Worm (Caenorhabditis elegans) whole organism, L4 larva: ENCODE measurements around the gene C44C1.6.
A peak's percentile ranks its signal among the peaks of the same experiment; 100 is the strongest.

Experiments
- F10B5.3 ChIP-seq: sonication (generic microtip); optimal IDR thresholded peaks from 2 replicates; lab custom pipeline; 2016; ENCODE audit warnings: mild to moderate bottlenecking, missing genetic modification characterization, missing compliant biosample characterization
- F26F4.8 ChIP-seq: fragments of 200-800 bp; sonication (Bioruptor generic); conservative IDR thresholded peaks from 2 replicates; pipeline ENCODE4 v1.3.6; 2022; ENCODE audit warnings: missing genetic modification characterization, missing compliant biosample characterization
- T26A8.4 ChIP-seq: fragments of 200-800 bp; sonication (Bioruptor generic); IDR thresholded peaks from 2 replicates; pipeline ENCODE4 v1.3.6; 2022; ENCODE audit warnings: missing genetic modification characterization, missing compliant biosample characterization
- aha-1 ChIP-seq: fragments of 150-350 bp; peaks from one replicate; lab custom pipeline; 2014; ENCODE audit warnings: missing biosample characterization, missing genetic modification characterization
- ama-1 ChIP-seq: fragments of 150-350 bp; optimal IDR thresholded peaks from 2 replicates; lab custom pipeline; 2014; ENCODE audit warnings: inconsistent platforms, mixed read lengths
- attf-4 ChIP-seq: sonication (generic microtip); optimal IDR thresholded peaks from 3 replicates; lab custom pipeline; 2017; ENCODE audit warnings: missing biosample characterization, missing genetic modification characterization
- ceh-20 ChIP-seq: fragments of 200-800 bp; sonication (Bioruptor generic); IDR thresholded peaks from 2 replicates; pipeline ENCODE4 v1.3.6; 2022; ENCODE audit warnings: missing genetic modification reagents, missing genetic modification characterization, missing compliant biosample characterization
- ceh-28 ChIP-seq: fragments of 150-350 bp; optimal IDR thresholded peaks from 2 replicates; lab custom pipeline; 2014; ENCODE audit warnings: missing biosample characterization, missing genetic modification reagents, missing genetic modification characterization
- ceh-32 ChIP-seq: sonication (generic microtip); optimal IDR thresholded peaks from 2 replicates; lab custom pipeline; 2016; ENCODE audit warnings: mild to moderate bottlenecking, missing genetic modification characterization, missing compliant biosample characterization; ENCODE audit not compliant: poor library complexity
- ceh-62 ChIP-seq: sonication (generic microtip); optimal IDR thresholded peaks from 2 replicates; lab custom pipeline; 2017; ENCODE audit warnings: missing biosample characterization, missing genetic modification characterization
- ceh-82 ChIP-seq: sonication (generic microtip); optimal IDR thresholded peaks from 2 replicates; lab custom pipeline; 2017; ENCODE audit warnings: missing biosample characterization, missing genetic modification characterization
- ces-1 ChIP-seq: fragments of 150-350 bp; sonication (generic microtip); optimal IDR thresholded peaks from 4 replicates; lab custom pipeline; 2014; ENCODE audit warnings: missing biosample characterization, missing genetic modification reagents, missing genetic modification characterization
- cey-2 ChIP-seq: sonication (generic microtip); optimal IDR thresholded peaks from 3 replicates; lab custom pipeline; 2017; ENCODE audit warnings: missing genetic modification characterization, mild to moderate bottlenecking, missing compliant biosample characterization, antibody characterized with exemption, borderline replicate concordance; ENCODE audit not compliant: insufficient read depth
- daf-12 ChIP-seq: fragments of 150-350 bp; optimal IDR thresholded peaks from 2 replicates; lab custom pipeline; 2014; ENCODE audit warnings: missing biosample characterization, missing genetic modification reagents, missing genetic modification characterization
- daf-19 ChIP-seq: fragments of 200-800 bp; sonication (Bioruptor generic); conservative IDR thresholded peaks from 2 replicates; pipeline ENCODE4 v1.3.6; 2022; ENCODE audit warnings: missing genetic modification characterization, missing compliant biosample characterization
- dmd-8 ChIP-seq: fragments of 200-800 bp; sonication (Bioruptor generic); IDR thresholded peaks from 2 replicates; pipeline ENCODE4 v1.3.6; 2022; ENCODE audit warnings: missing genetic modification characterization, missing compliant biosample characterization
- dmd-9 ChIP-seq: fragments of 200-800 bp; sonication (Bioruptor generic); IDR thresholded peaks from 2 replicates; pipeline ENCODE4 v1.3.6; 2022; ENCODE audit warnings: missing genetic modification reagents, missing genetic modification characterization, missing compliant biosample characterization
- dpl-1 ChIP-seq: fragments of 150-350 bp; optimal IDR thresholded peaks from 2 replicates; lab custom pipeline; 2014; ENCODE audit warnings: missing biosample characterization, missing genetic modification reagents, missing genetic modification characterization
- duxl-1 ChIP-seq: sonication (generic microtip); optimal IDR thresholded peaks from 2 replicates; lab custom pipeline; 2016; ENCODE audit warnings: mild to moderate bottlenecking, missing genetic modification characterization, moderate library complexity, missing compliant biosample characterization; ENCODE audit not compliant: poor library complexity
- dve-1 ChIP-seq: sonication (generic microtip); optimal IDR thresholded peaks from 2 replicates; lab custom pipeline; 2017; ENCODE audit warnings: antibody characterized with exemption, mild to moderate bottlenecking, missing genetic modification characterization, missing compliant biosample characterization; ENCODE audit not compliant: insufficient read depth
- fos-1 ChIP-seq: fragments of 150-350 bp; optimal IDR thresholded peaks from 2 replicates; lab custom pipeline; 2014; ENCODE audit warnings: missing biosample characterization, missing genetic modification characterization
- hlh-11 ChIP-seq: fragments of 200-800 bp; sonication (Bioruptor generic); optimal IDR thresholded peaks from 2 replicates; lab custom pipeline; 2018; ENCODE audit warnings: mild to moderate bottlenecking, missing genetic modification characterization, missing compliant biosample characterization
- hlh-30 ChIP-seq: sonication (generic microtip); optimal IDR thresholded peaks from 2 replicates; lab custom pipeline; 2017; ENCODE audit warnings: antibody characterized with exemption, mild to moderate bottlenecking, missing genetic modification characterization, missing compliant biosample characterization; ENCODE audit not compliant: insufficient read depth
- lim-7 ChIP-seq: fragments of 200-800 bp; sonication (Bioruptor generic); IDR thresholded peaks from 2 replicates; pipeline ENCODE4 v1.3.6; 2022; ENCODE audit warnings: missing genetic modification characterization, missing compliant biosample characterization
- lin-13 ChIP-seq: fragments of 150-350 bp; optimal IDR thresholded peaks from 2 replicates; lab custom pipeline; 2014; ENCODE audit warnings: missing biosample characterization, missing genetic modification reagents, missing genetic modification characterization
- lin-15B ChIP-seq: fragments of 150-350 bp; sonication (generic microtip); optimal IDR thresholded peaks from 3 replicates; lab custom pipeline; 2014; ENCODE audit warnings: missing biosample characterization, missing genetic modification characterization
- lin-38 ChIP-seq: fragments of 200-800 bp; sonication (Bioruptor generic); IDR thresholded peaks from 2 replicates; pipeline ENCODE4 v1.3.6; 2022; ENCODE audit warnings: missing genetic modification reagents, missing genetic modification characterization, missing compliant biosample characterization
- lin-39 ChIP-seq: fragments of 150-350 bp; optimal IDR thresholded peaks from 2 replicates; lab custom pipeline; 2014; ENCODE audit warnings: missing biosample characterization, missing genetic modification reagents, missing genetic modification characterization
- lir-3 ChIP-seq: sonication (generic microtip); optimal IDR thresholded peaks from 2 replicates; lab custom pipeline; 2016; ENCODE audit warnings: mild to moderate bottlenecking, missing genetic modification characterization, missing compliant biosample characterization
- lsy-2 ChIP-seq, 2 experiments: fragments of 150-350 bp in 1 of 2; sonication (generic microtip) in 1 of 2; optimal IDR thresholded peaks; 2 replicates each; lab custom pipeline; 2014 to 2017; ENCODE audit warnings: missing biosample characterization in 2 of 2, missing genetic modification characterization in 2 of 2
- madf-5 ChIP-seq, 2 experiments: fragments of 200-800 bp; sonication (Bioruptor generic); IDR thresholded peaks; 2 replicates each; pipeline ENCODE4 v1.3.6; 2022; ENCODE audit warnings: missing compliant biosample characterization in 2 of 2, missing genetic modification characterization in 2 of 2
- nhr-10 ChIP-seq: fragments of 150-350 bp; optimal IDR thresholded peaks from 2 replicates; lab custom pipeline; 2014; ENCODE audit warnings: missing biosample characterization, missing genetic modification characterization
- nhr-102 ChIP-seq: sonication (generic microtip); optimal IDR thresholded peaks from 2 replicates; lab custom pipeline; 2016; ENCODE audit warnings: mild to moderate bottlenecking, missing genetic modification characterization, moderate library complexity, missing compliant biosample characterization
- nhr-237 ChIP-seq: sonication (generic microtip); optimal IDR thresholded peaks from 2 replicates; lab custom pipeline; 2017; ENCODE audit warnings: missing biosample characterization, missing genetic modification characterization
- nhr-25 ChIP-seq: sonication (generic microtip); optimal IDR thresholded peaks from 2 replicates; lab custom pipeline; 2017; ENCODE audit warnings: missing genetic modification characterization, mild to moderate bottlenecking, missing compliant biosample characterization, antibody characterized with exemption, moderate library complexity, borderline replicate concordance; ENCODE audit not compliant: insufficient read depth
- nhr-41 ChIP-seq: fragments of 200-800 bp; sonication (Bioruptor generic); IDR thresholded peaks from 2 replicates; pipeline ENCODE4 v1.3.6; 2022; ENCODE audit warnings: missing genetic modification reagents, missing genetic modification characterization, missing compliant biosample characterization
- nhr-48 ChIP-seq: sonication (generic microtip); optimal IDR thresholded peaks from 2 replicates; lab custom pipeline; 2016; ENCODE audit warnings: mild to moderate bottlenecking, missing genetic modification characterization, missing compliant biosample characterization
- nhr-6 ChIP-seq: fragments of 150-350 bp; optimal IDR thresholded peaks from 2 replicates; lab custom pipeline; 2014; ENCODE audit warnings: missing biosample characterization, missing genetic modification characterization
- nhr-76 ChIP-seq: fragments of 150-350 bp; optimal IDR thresholded peaks from 2 replicates; lab custom pipeline; 2014; ENCODE audit warnings: missing biosample characterization, missing genetic modification characterization
- nhr-77 ChIP-seq: fragments of 150-350 bp; optimal IDR thresholded peaks from 2 replicates; lab custom pipeline; 2014; ENCODE audit warnings: missing biosample characterization, missing genetic modification characterization
- sdz-12 ChIP-seq: fragments of 200-800 bp; sonication (Bioruptor generic); optimal IDR thresholded peaks from 2 replicates; lab custom pipeline; 2018; ENCODE audit warnings: mild to moderate bottlenecking, missing genetic modification characterization, missing compliant biosample characterization
- skn-1 ChIP-seq: fragments of 150-350 bp; optimal IDR thresholded peaks from 2 replicates; lab custom pipeline; 2014; ENCODE audit warnings: missing biosample characterization, missing genetic modification characterization
- snpc-1.2 ChIP-seq: fragments of 200-800 bp; sonication (Bioruptor generic); IDR thresholded peaks from 2 replicates; pipeline ENCODE4 v1.3.6; 2022; ENCODE audit warnings: missing genetic modification reagents, missing genetic modification characterization, missing compliant biosample characterization
- snpc-4 ChIP-seq: fragments of 150-350 bp; optimal IDR thresholded peaks from 2 replicates; lab custom pipeline; 2014; ENCODE audit warnings: missing biosample characterization, missing genetic modification characterization
- spr-3 ChIP-seq: fragments of 200-800 bp; sonication (Bioruptor generic); optimal IDR thresholded peaks from 2 replicates; lab custom pipeline; 2018; ENCODE audit warnings: mild to moderate bottlenecking, missing genetic modification characterization, missing compliant biosample characterization
- tra-1 ChIP-seq: fragments of 200-800 bp; sonication (Bioruptor generic); IDR thresholded peaks from 2 replicates; pipeline ENCODE4 v1.3.6; 2022; ENCODE audit warnings: missing genetic modification reagents, missing genetic modification characterization, missing compliant biosample characterization
- unc-130 ChIP-seq: sonication (generic microtip); optimal IDR thresholded peaks from 2 replicates; lab custom pipeline; 2016; ENCODE audit warnings: missing genetic modification reagents, missing genetic modification characterization, missing compliant biosample characterization
- vab-7 ChIP-seq: fragments of 200-800 bp; sonication (Bioruptor generic); IDR thresholded peaks from 2 replicates; pipeline ENCODE4 v1.3.6; 2022; ENCODE audit warnings: missing genetic modification reagents, missing genetic modification characterization, missing compliant biosample characterization
- zfp-2 ChIP-seq: sonication (generic microtip); optimal IDR thresholded peaks from 2 replicates; lab custom pipeline; 2016; ENCODE audit warnings: mild to moderate bottlenecking, missing genetic modification characterization, missing compliant biosample characterization
- zip-11 ChIP-seq: fragments of 200-800 bp; sonication (Bioruptor generic); IDR thresholded peaks from 2 replicates; pipeline ENCODE4 v1.3.6; 2022; ENCODE audit warnings: missing genetic modification characterization, missing compliant biosample characterization

C44C1.6 gene

DNA sequence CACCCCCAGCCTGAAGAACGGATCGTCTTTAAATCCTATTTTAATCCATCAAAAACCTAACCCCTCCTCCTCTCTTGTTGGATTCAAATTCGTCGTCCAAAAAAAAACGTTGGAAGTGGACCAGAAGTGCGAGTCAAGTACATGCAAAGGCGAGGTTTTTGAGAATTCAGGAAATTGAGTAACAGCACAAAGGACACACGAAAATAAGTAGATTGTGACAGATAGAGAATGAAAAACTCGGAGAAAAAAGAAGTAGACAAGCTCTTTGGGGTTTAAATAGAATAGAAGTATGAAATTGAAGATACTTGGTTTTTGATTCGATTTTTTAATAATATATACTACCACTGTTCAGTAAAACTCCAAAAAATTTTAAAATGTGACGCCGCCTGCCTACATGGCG lies 44.6 kb upstream of the C44C1.6 start (continued):
- no peak for TF ChIP-seq nhr-25
- no peak for TF ChIP-seq snpc-4
- TF ChIP-seq madf-5 (GFP tag; IDR thresholded peaks at IDR 0.05; lab: Robert Waterston, UW): no peak
- TF ChIP-seq lin-38: no peak
- no peak for TF ChIP-seq skn-1 (tag; lab: Kevin White, UChicago)
- no peak for TF ChIP-seq ceh-28 (tag; lab: Kevin White, UChicago)
- TF ChIP-seq nhr-48 (tag; lab: Kevin White, UChicago): no peak

DNA sequence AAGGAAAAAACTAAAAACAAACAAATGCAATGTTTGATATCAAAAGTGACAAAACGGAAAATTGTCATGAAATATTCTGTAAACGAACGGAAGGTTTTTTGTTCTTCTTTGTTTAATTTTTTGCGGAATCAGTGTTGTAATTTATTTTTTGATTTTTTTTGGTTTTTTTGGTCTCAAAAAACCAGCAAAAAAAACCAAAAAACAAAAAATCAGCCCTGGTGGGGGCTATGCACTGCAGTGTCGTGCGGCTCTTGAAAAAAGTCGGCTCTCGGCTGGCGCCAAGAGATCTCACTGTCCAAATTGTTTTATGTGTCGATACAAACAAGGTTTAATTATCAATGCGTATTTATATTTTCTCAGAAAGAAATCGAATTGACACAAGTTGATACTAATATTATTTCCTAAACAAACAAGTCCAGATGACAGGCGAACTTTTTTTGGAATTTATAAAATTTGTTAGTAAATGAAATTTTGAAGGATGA lies 42.4 kb upstream of the C44C1.6 start:
- no peak; the same call in 1 of the 2 replicates for TF ChIP-seq T26A8.4
- no peak for TF ChIP-seq nhr-48 (tag; lab: Kevin White, UChicago)
- TF ChIP-seq nhr-237 (tag; lab: Kevin White, UChicago): no peak
- no peak for TF ChIP-seq zfp-2
- no peak for TF ChIP-seq dpl-1 (GFP tag; lab: Kevin White, UChicago)
- TF ChIP-seq nhr-102: peak; percentile 73
- TF ChIP-seq fos-1 (tag; lab: Kevin White, UChicago): no peak
- TF ChIP-seq lin-39: no peak
- no peak for TF ChIP-seq hlh-30
- TF ChIP-seq lir-3 (tag; lab: Kevin White, UChicago): no peak
- no peak for TF ChIP-seq snpc-4
- no peak for TF ChIP-seq ceh-62
- no peak for TF ChIP-seq nhr-10 (tag; lab: Kevin White, UChicago)
- TF ChIP-seq ceh-20 (GFP tag; lab: Robert Waterston, UW): no peak
- TF ChIP-seq nhr-41: no peak
- TF ChIP-seq lim-7: 0 out of 2 replicates have a peak, but pooled peaks have one; percentile 53
- TF ChIP-seq aha-1: peak; percentile 40
- peak; percentile 66 for TF ChIP-seq dve-1 (tag; lab: Kevin White, UChicago)
- peak; percentile 65 for TF ChIP-seq ama-1 (lab: Kevin White, UChicago)
- no peak for TF ChIP-seq duxl-1 (tag; lab: Kevin White, UChicago)
- TF ChIP-seq ces-1 (GFP tag; lab: Kevin White, UChicago): no peak
- TF ChIP-seq vab-7: no peak
- TF ChIP-seq attf-4: no peak
- peak; percentile 45; the same call in 1 of the 2 replicates for TF ChIP-seq dmd-9 (GFP tag; lab: Robert Waterston, UW)
- TF ChIP-seq daf-19 (GFP tag; lab: Robert Waterston, UW): no peak
- no peak for TF ChIP-seq lin-15B
- no peak for TF ChIP-seq nhr-76
- no peak for TF ChIP-seq F26F4.8 (GFP tag; lab: Robert Waterston, UW)
- TF ChIP-seq daf-12 (tag; lab: Kevin White, UChicago): no peak
- no peak for TF ChIP-seq lsy-2 (tag; optimal IDR thresholded peaks at IDR 0.05; lab: Kevin White, UChicago)
- TF ChIP-seq sdz-12 (GFP tag; lab: Kevin White, UChicago): peak; percentile 70
- no peak for TF ChIP-seq ceh-82 (tag; lab: Kevin White, UChicago)
- no peak for TF ChIP-seq spr-3 (GFP tag; lab: Kevin White, UChicago)
- no peak for TF ChIP-seq F10B5.3 (tag; lab: Kevin White, UChicago)
- 0 out of 2 replicates have a peak, but pooled peaks have one; percentile 32 for TF ChIP-seq tra-1 (GFP tag; lab: Robert Waterston, UW)
- TF ChIP-seq cey-2 (tag; lab: Kevin White, UChicago): no peak
- peak; percentile 52 for TF ChIP-seq nhr-77 (tag; lab: Kevin White, UChicago)
- TF ChIP-seq nhr-6 (tag; lab: Kevin White, UChicago): no peak
- TF ChIP-seq zip-11 (GFP tag; lab: Robert Waterston, UW): no peak
- no peak for TF ChIP-seq unc-130
- no peak for TF ChIP-seq dmd-8 (GFP tag; lab: Robert Waterston, UW)
- TF ChIP-seq hlh-11 (tag; lab: Kevin White, UChicago): peak; percentile 27
- no peak for TF ChIP-seq ceh-32 (tag; lab: Kevin White, UChicago)
- TF ChIP-seq lin-13 (GFP tag; lab: Kevin White, UChicago): no peak
- TF ChIP-seq snpc-1.2 (GFP tag; lab: Robert Waterston, UW): 0 out of 2 replicates have a peak, but pooled peaks have one; percentile 28
